Worm (Caenorhabditis elegans) whole organism, L1 larva: ENCODE measurements around the gene Y45F10C.4.
"Not testable (repeated sequence)": the region's sequence is repeated elsewhere in the genome, so short reads cannot be mapped to it uniquely, and the experiment has no call there.

Source experiments
- dsc-1 ChIP-seq: sonication (generic microtip); optimal IDR thresholded peaks from 2 replicates; lab custom pipeline; 2016; ENCODE audit warnings: mild to moderate bottlenecking, missing genetic modification characterization, missing compliant biosample characterization
- jun-1 ChIP-seq: fragments of 150-350 bp; optimal IDR thresholded peaks from 2 replicates; lab custom pipeline; 2014; ENCODE audit warnings: missing biosample characterization, missing genetic modification reagents, missing genetic modification characterization
- nhr-11 ChIP-seq: fragments of 150-350 bp; optimal IDR thresholded peaks from 2 replicates; lab custom pipeline; 2014; ENCODE audit warnings: missing biosample characterization, missing genetic modification characterization
- nhr-90 ChIP-seq: sonication (generic microtip); optimal IDR thresholded peaks from 2 replicates; lab custom pipeline; 2016; ENCODE audit warnings: mild to moderate bottlenecking, missing genetic modification characterization, missing compliant biosample characterization; ENCODE audit not compliant: poor library complexity
- skn-1 ChIP-seq: fragments of 150-350 bp; optimal IDR thresholded peaks from 2 replicates; lab custom pipeline; 2014; ENCODE audit warnings: missing biosample characterization, missing genetic modification characterization
- vab-15 ChIP-seq: sonication (generic microtip); optimal IDR thresholded peaks from 2 replicates; lab custom pipeline; 2017; ENCODE audit warnings: missing genotype, mild to moderate bottlenecking, missing genetic modification characterization, missing compliant biosample characterization

- TF ChIP-seq skn-1 (tag; lab: Kevin White, UChicago); vab-15 (tag; lab: Kevin White, UChicago); nhr-90 (tag; lab: Kevin White, UChicago); jun-1 (tag; lab: Kevin White, UChicago); dsc-1; nhr-11: not testable (repeated sequence)
Observed at ce11 chrIV:13662570-13662969, 1.4 kb downstream of the Y45F10C.4 start, which contains the start of gene Y45F10C.2.
